Worm (Caenorhabditis elegans) whole organism, L3 larva: ENCODE measurements around the gene F01D5.10.

ENCODE experiments used
- R02D3.7 ChIP-seq: fragments of 150-350 bp; optimal IDR thresholded peaks from 2 replicates; lab custom pipeline; 2014; ENCODE audit warnings: missing biosample characterization, missing genetic modification characterization
- ZK546.5 ChIP-seq: sonication (generic microtip); optimal IDR thresholded peaks from 2 replicates; lab custom pipeline; 2017; ENCODE audit warnings: missing biosample characterization, missing genetic modification characterization
- aly-2 ChIP-seq: fragments of 150-350 bp; optimal IDR thresholded peaks from 2 replicates; lab custom pipeline; 2014; ENCODE audit warnings: missing biosample characterization, missing genetic modification characterization
- ama-1 ChIP-seq: fragments of 150-350 bp; optimal IDR thresholded peaks from 2 replicates; lab custom pipeline; 2018
- ceh-16 ChIP-seq: sonication (generic microtip); optimal IDR thresholded peaks from 2 replicates; lab custom pipeline; 2017; ENCODE audit warnings: missing biosample characterization, missing genetic modification characterization
- daf-12 ChIP-seq: fragments of 150-350 bp; optimal IDR thresholded peaks from 2 replicates; lab custom pipeline; 2014; ENCODE audit warnings: missing biosample characterization, missing genetic modification reagents, missing genetic modification characterization
- egl-27 ChIP-seq: sonication (generic microtip); optimal IDR thresholded peaks from 4 replicates; lab custom pipeline; 2017; ENCODE audit warnings: missing biosample characterization, missing genetic modification reagents, missing genetic modification characterization
- elt-1 ChIP-seq: fragments of 150-350 bp; optimal IDR thresholded peaks from 2 replicates; lab custom pipeline; 2014; ENCODE audit warnings: missing biosample characterization, missing genetic modification characterization
- elt-2 ChIP-seq: sonication (generic microtip); optimal IDR thresholded peaks from 2 replicates; lab custom pipeline; 2016; ENCODE audit warnings: missing genetic modification reagents, mild to moderate bottlenecking, missing genetic modification characterization, missing compliant biosample characterization
- elt-3 ChIP-seq, 3 experiments: fragments of 150-350 bp in 1 of 3; sonication (generic microtip) in 2 of 3; optimal IDR thresholded peaks; 2 replicates in 2 of 3; 4 replicates in 1 of 3; lab custom pipeline; 2014 to 2017; ENCODE audit warnings: missing biosample characterization in 3 of 3, missing genetic modification characterization in 3 of 3
- eor-1 ChIP-seq, 2 experiments: fragments of 150-350 bp; optimal IDR thresholded peaks; 2 replicates each; lab custom pipeline; 2014 to 2018; ENCODE audit warnings: missing biosample characterization in 2 of 2, missing genetic modification characterization in 2 of 2
- fkh-10 ChIP-seq: sonication (generic microtip); optimal IDR thresholded peaks from 2 replicates; lab custom pipeline; 2017; ENCODE audit warnings: missing biosample characterization, missing genetic modification reagents, missing genetic modification characterization
- fos-1 ChIP-seq: fragments of 150-350 bp; optimal IDR thresholded peaks from 2 replicates; lab custom pipeline; 2014; ENCODE audit warnings: missing biosample characterization, missing genetic modification characterization
- hmg-11 ChIP-seq: sonication (generic microtip); optimal IDR thresholded peaks from 2 replicates; lab custom pipeline; 2016; ENCODE audit warnings: missing genetic modification characterization, missing compliant biosample characterization
- lin-15B ChIP-seq: fragments of 150-350 bp; optimal IDR thresholded peaks from 2 replicates; lab custom pipeline; 2014; ENCODE audit warnings: missing biosample characterization, missing genetic modification characterization
- lsy-12 ChIP-seq: sonication (generic microtip); optimal IDR thresholded peaks from 2 replicates; lab custom pipeline; 2016; ENCODE audit warnings: mild to moderate bottlenecking, missing genetic modification characterization, missing compliant biosample characterization
- mml-1 ChIP-seq: fragments of 150-350 bp; sonication (generic microtip); optimal IDR thresholded peaks from 3 replicates; lab custom pipeline; 2014; ENCODE audit warnings: missing biosample characterization, missing genetic modification characterization
- nfya-1 ChIP-seq: sonication (generic microtip); optimal IDR thresholded peaks from 2 replicates; lab custom pipeline; 2017; ENCODE audit warnings: missing genetic modification characterization, mild to moderate bottlenecking, missing compliant biosample characterization, antibody characterized with exemption, moderate library complexity; ENCODE audit not compliant: insufficient read depth
- nhr-11 ChIP-seq: fragments of 150-350 bp; optimal IDR thresholded peaks from 2 replicates; lab custom pipeline; 2014; ENCODE audit warnings: missing biosample characterization, missing genetic modification characterization
- nhr-12 ChIP-seq: fragments of 150-350 bp; optimal IDR thresholded peaks from 2 replicates; lab custom pipeline; 2014; ENCODE audit warnings: missing biosample characterization, missing genetic modification characterization
- nhr-23 ChIP-seq: fragments of 150-350 bp; optimal IDR thresholded peaks from 2 replicates; lab custom pipeline; 2014; ENCODE audit warnings: missing biosample characterization, missing genetic modification reagents, missing genetic modification characterization
- nhr-237 ChIP-seq: fragments of 150-350 bp; optimal IDR thresholded peaks from 2 replicates; lab custom pipeline; 2014; ENCODE audit warnings: missing biosample characterization, missing genetic modification characterization
- nhr-25 ChIP-seq: sonication (generic microtip); optimal IDR thresholded peaks from 2 replicates; lab custom pipeline; 2017; ENCODE audit warnings: missing biosample characterization, missing genetic modification characterization
- nhr-28 ChIP-seq: fragments of 150-350 bp; optimal IDR thresholded peaks from 2 replicates; lab custom pipeline; 2014; ENCODE audit warnings: missing biosample characterization, missing genetic modification characterization
- nhr-76 ChIP-seq: fragments of 150-350 bp; sonication (generic microtip); optimal IDR thresholded peaks from 5 replicates; lab custom pipeline; 2014; ENCODE audit warnings: missing biosample characterization, missing genetic modification characterization
- nhr-77 ChIP-seq: fragments of 150-350 bp; optimal IDR thresholded peaks from 2 replicates; lab custom pipeline; 2014; ENCODE audit warnings: missing biosample characterization, missing genetic modification characterization
- pha-4 ChIP-seq: fragments of 150-350 bp; optimal IDR thresholded peaks from 2 replicates; lab custom pipeline; 2014; ENCODE audit warnings: missing biosample characterization, missing genetic modification reagents, missing genetic modification characterization
- pqm-1 ChIP-seq: fragments of 150-350 bp; optimal IDR thresholded peaks from 2 replicates; lab custom pipeline; 2017; ENCODE audit warnings: missing biosample characterization, missing genetic modification characterization, inconsistent platforms
- skn-1 ChIP-seq: fragments of 150-350 bp; optimal IDR thresholded peaks from 2 replicates; lab custom pipeline; 2014; ENCODE audit warnings: missing biosample characterization, missing genetic modification characterization
- snpc-4 ChIP-seq: fragments of 150-350 bp; optimal IDR thresholded peaks from 2 replicates; lab custom pipeline; 2014; ENCODE audit warnings: missing biosample characterization, missing genetic modification characterization
- unc-39 ChIP-seq: sonication (generic microtip); optimal IDR thresholded peaks from 4 replicates; lab custom pipeline; 2017; ENCODE audit warnings: missing biosample characterization, missing genetic modification characterization
- unc-62 ChIP-seq: fragments of 150-350 bp; sonication (generic microtip); optimal IDR thresholded peaks from 4 replicates; lab custom pipeline; 2014; ENCODE audit warnings: missing biosample characterization, missing genetic modification reagents, missing genetic modification characterization
- ztf-11 ChIP-seq: fragments of 150-350 bp; optimal IDR thresholded peaks from 2 replicates; lab custom pipeline; 2014; ENCODE audit warnings: missing biosample characterization, missing genetic modification characterization
- ztf-4 ChIP-seq: fragments of 150-350 bp; optimal IDR thresholded peaks from 2 replicates; lab custom pipeline; 2014; ENCODE audit warnings: missing biosample characterization, missing genetic modification characterization

The F01D5.10 gene

ce11 chrII:14059767-14060166 is 38.6 kb upstream of the F01D5.10 start, which contains the start of gene rpb-11 (continued):
- TF ChIP-seq ceh-16, result no peak
- peak; percentile 98 for TF ChIP-seq pha-4 (tag; lab: Kevin White, UChicago)
- TF ChIP-seq unc-39, result no peak
- TF ChIP-seq nhr-237 (tag; lab: Kevin White, UChicago), result no peak
- TF ChIP-seq mml-1 (tag; lab: Kevin White, UChicago), result no peak
- TF ChIP-seq elt-2 (tag; lab: Kevin White, UChicago), result peak; percentile 72
- peak; percentile 58 for TF ChIP-seq hmg-11 (tag; lab: Kevin White, UChicago)
- TF ChIP-seq nhr-77 (tag; lab: Kevin White, UChicago), result peak; percentile 95
- TF ChIP-seq egl-27 (tag; lab: Kevin White, UChicago), result no peak
- peak; percentile 81 for TF ChIP-seq fkh-10 (GFP tag; lab: Kevin White, UChicago)
- TF ChIP-seq ama-1 (lab: Kevin White, UChicago), result no peak
- peak; percentile 85 for TF ChIP-seq skn-1
- TF ChIP-seq nhr-28 (tag; lab: Kevin White, UChicago), result no peak
- peak; percentile 84 for TF ChIP-seq nhr-25 (tag; lab: Kevin White, UChicago)
- peak; percentile 93 for TF ChIP-seq nfya-1 (tag; lab: Kevin White, UChicago)

- TF ChIP-seq elt-2 (tag; lab: Kevin White, UChicago) (peak; percentile 74), pqm-1 (tag; lab: Kevin White, UChicago) (peak; percentile 48), ceh-16 (no peak), elt-1 (tag; lab: Kevin White, UChicago) (no peak)
Measured at ce11 chrII:14055717-14056116, 34.6 kb upstream of the F01D5.10 start.

DNA sequence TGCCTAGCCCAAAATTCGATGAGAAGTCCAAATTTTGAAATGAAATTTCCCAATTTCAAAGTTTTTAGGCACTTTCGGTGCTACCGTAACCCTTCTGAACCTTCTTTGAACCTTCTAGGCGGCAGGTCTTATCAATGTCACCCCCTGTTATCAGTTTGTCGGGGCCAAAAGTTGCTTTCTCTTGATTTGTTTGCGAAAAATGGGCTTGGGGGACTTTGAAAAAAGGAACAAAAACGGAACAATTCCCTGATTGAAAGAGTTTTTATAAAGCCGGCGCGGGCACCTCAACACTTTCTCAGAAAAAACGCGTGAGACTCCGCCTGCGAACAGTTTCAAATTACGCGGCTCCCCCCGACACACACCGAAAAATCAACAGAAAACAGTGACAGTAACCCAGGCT is 32.0 kb upstream of the F01D5.10 start:
- TF ChIP-seq nhr-12, result no peak
- TF ChIP-seq elt-3 (tag; optimal IDR thresholded peaks at IDR 0.05; lab: Kevin White, UChicago), result no peak
- no peak for TF ChIP-seq snpc-4 (tag; lab: Kevin White, UChicago)
- TF ChIP-seq elt-2 (tag; lab: Kevin White, UChicago), result peak; percentile 60
- TF ChIP-seq ztf-4, result no peak
- no peak for TF ChIP-seq aly-2 (tag; lab: Kevin White, UChicago)
- no peak for TF ChIP-seq daf-12 (tag; lab: Kevin White, UChicago)
- no peak for TF ChIP-seq nfya-1 (tag; lab: Kevin White, UChicago)

- TF ChIP-seq fkh-10 (GFP tag; lab: Kevin White, UChicago), result no peak
- TF ChIP-seq fos-1, result no peak
- no peak for TF ChIP-seq lsy-12 (tag; lab: Kevin White, UChicago)
- no peak for TF ChIP-seq eor-1 (tag; optimal IDR thresholded peaks at IDR 0.05; lab: Kevin White, UChicago)
- TF ChIP-seq ceh-16, result no peak
- TF ChIP-seq ZK546.5 (tag; lab: Kevin White, UChicago), result no peak
- no peak for TF ChIP-seq nhr-237 (tag; lab: Kevin White, UChicago)
- no peak for TF ChIP-seq R02D3.7
- TF ChIP-seq elt-2 (tag; lab: Kevin White, UChicago), result no peak
- TF ChIP-seq egl-27 (tag; lab: Kevin White, UChicago), result no peak
- no peak for TF ChIP-seq nhr-11 (tag; lab: Kevin White, UChicago)
Measured at ce11 chrII:14052204-14052603, 31.1 kb upstream of the F01D5.10 start, which contains the start of gene daf-5. TSS of gene daf-5 (minus strand) at chrII:14052304.

ce11 chrII:14051474-14051934 is 30.4 kb upstream of the F01D5.10 start:
- TF ChIP-seq pha-4 (tag; lab: Kevin White, UChicago) (peak; percentile 39), unc-62 (GFP tag; lab: Kevin White, UChicago) (no peak), hmg-11 (tag; lab: Kevin White, UChicago) (no peak), nhr-77 (tag; lab: Kevin White, UChicago) (no peak), nhr-23 (tag; lab: Kevin White, UChicago) (peak; percentile 17), pqm-1 (tag; lab: Kevin White, UChicago) (peak; percentile 31), nhr-76 (no peak), elt-2 (tag; lab: Kevin White, UChicago) (peak; percentile 54), ztf-11 (tag; lab: Kevin White, UChicago) (no peak), lin-15B (no peak), nhr-28 (tag; lab: Kevin White, UChicago) (no peak)
